Worm (Caenorhabditis elegans): ENCODE results near the gene aakb-1.

aakb-1 gene

DNA sequence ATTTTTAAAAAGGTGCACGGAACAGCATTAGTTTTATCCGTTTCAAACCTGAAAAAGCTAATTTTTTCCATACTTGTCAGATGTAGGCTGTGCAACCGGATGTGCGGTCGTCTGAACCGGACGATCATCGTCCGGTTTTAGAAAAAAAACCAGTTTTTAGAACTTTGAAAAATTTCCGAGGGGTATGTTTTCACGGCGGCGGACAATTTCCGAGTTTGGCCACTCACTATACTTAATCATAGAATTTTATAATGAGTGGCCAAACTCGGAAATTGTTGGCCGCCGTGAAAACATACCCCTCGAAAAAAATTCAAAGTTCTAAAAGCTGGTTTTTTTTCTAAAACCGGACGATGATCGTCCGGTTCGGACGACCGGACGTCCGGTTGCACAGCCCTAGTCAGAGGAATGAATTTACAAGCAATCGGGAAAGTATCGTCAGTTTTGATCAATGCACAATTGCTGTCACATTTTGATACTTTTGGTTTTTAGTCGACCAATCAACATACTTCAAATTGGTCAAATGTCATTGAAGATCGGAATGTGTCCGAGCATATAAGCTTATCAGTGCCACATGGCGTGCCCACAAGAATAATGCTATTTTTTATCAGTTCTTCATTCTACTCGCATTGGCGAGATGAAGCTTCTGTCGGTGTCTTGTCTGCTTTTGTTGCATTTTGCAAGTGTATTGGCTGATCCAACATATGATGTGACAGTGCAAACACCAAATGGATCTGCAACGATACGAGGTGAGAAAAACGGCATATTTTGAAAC lies 4.3 kb downstream of the aakb-1 start, which contains the start of gene cest-13:
TSS of gene cest-13 (plus strand) at position 562 of the 772 bp plus-strand sequence.
- no peak for TF ChIP-seq zip-11 (GFP tag; IDR thresholded peaks at IDR 0.05)
- TF ChIP-seq nhr-42 (GFP tag; IDR thresholded peaks at IDR 0.05), result no peak
- no peak for TF ChIP-seq nhr-76 (tag; optimal IDR thresholded peaks at IDR 0.05)
- no peak for TF ChIP-seq saeg-2 (GFP tag; IDR thresholded peaks at IDR 0.05)
- TF ChIP-seq daf-12 (tag; optimal IDR thresholded peaks at IDR 0.05), result no peak
- TF ChIP-seq rbr-2 (tag; optimal IDR thresholded peaks at IDR 0.05), result no peak
- TF ChIP-seq lin-1 (GFP tag; IDR thresholded peaks at IDR 0.05), result 0 out of 2 replicates have a peak, but pooled peaks have one; percentile 43
- no peak for TF ChIP-seq nhr-25 (tag; optimal IDR thresholded peaks at IDR 0.05; ENCODE audit: borderline replicate concordance, insufficient read depth)
- peak; percentile 83 for TF ChIP-seq pqm-1 (tag; optimal IDR thresholded peaks at IDR 0.05)
- no peak for TF ChIP-seq egl-43 (GFP tag; IDR thresholded peaks at IDR 0.05)
- no peak for TF ChIP-seq lin-39 (tag; optimal IDR thresholded peaks at IDR 0.05)
- no peak for TF ChIP-seq ztf-7 (tag; optimal IDR thresholded peaks at IDR 0.05)
- TF ChIP-seq unc-62 (GFP tag; optimal IDR thresholded peaks at IDR 0.05 in 1 of 2), result peak in 1 of 2 experiments; percentile 22
- no peak for TF ChIP-seq unc-62 (tag; optimal IDR thresholded peaks at IDR 0.05)
- TF ChIP-seq T26A8.4 (GFP tag; IDR thresholded peaks at IDR 0.05), result no peak
- no peak for TF ChIP-seq lim-7 (GFP tag; IDR thresholded peaks at IDR 0.05)
- TF ChIP-seq Y48G9A.11 (GFP tag; IDR thresholded peaks at IDR 0.05), result no peak
- no peak for TF ChIP-seq madf-5 (GFP tag; IDR thresholded peaks at IDR 0.05)
- no peak for TF ChIP-seq dmd-9 (GFP tag; IDR thresholded peaks at IDR 0.05)
- TF ChIP-seq ZK337.2 (GFP tag; IDR thresholded peaks at IDR 0.05), result no peak
- no peak for TF ChIP-seq T20F7.1 (GFP tag; optimal IDR thresholded peaks at IDR 0.05)
- peak; percentile 98 for TF ChIP-seq dmd-6 (GFP tag; IDR thresholded peaks at IDR 0.05)
- peak; percentile 39 for TF ChIP-seq aha-1 (tag)
- TF ChIP-seq gei-8 (GFP tag; optimal IDR thresholded peaks at IDR 0.05), result no peak
- TF ChIP-seq mdt-29 (GFP tag; IDR thresholded peaks at IDR 0.05), result no peak
- TF ChIP-seq cey-2 (tag; optimal IDR thresholded peaks at IDR 0.05; ENCODE audit: borderline replicate concordance, insufficient read depth), result no peak
- no peak for TF ChIP-seq lin-38 (GFP tag; IDR thresholded peaks at IDR 0.05)
- peak; percentile 60 for TF ChIP-seq nhr-28 (tag; optimal IDR thresholded peaks at IDR 0.05)
- TF ChIP-seq lsy-2 (tag; optimal IDR thresholded peaks at IDR 0.05), result no peak
- peak; percentile 45 for TF ChIP-seq hlh-11 (tag; optimal IDR thresholded peaks at IDR 0.05)
- TF ChIP-seq hif-1 (tag; optimal IDR thresholded peaks at IDR 0.05), result no peak
- no peak for TF ChIP-seq zfp-3 (GFP tag; conservative IDR thresholded peaks at IDR 0.05)
- no peak for TF ChIP-seq tag-97 (GFP tag; IDR thresholded peaks at IDR 0.05)
- no peak for TF ChIP-seq lir-3 (tag; optimal IDR thresholded peaks at IDR 0.05)
- peak; percentile 61 for TF ChIP-seq dve-1 (tag; optimal IDR thresholded peaks at IDR 0.05; ENCODE audit: insufficient read depth)
- no peak for TF ChIP-seq tra-1 (GFP tag; IDR thresholded peaks at IDR 0.05)
- TF ChIP-seq ceh-28 (tag; optimal IDR thresholded peaks at IDR 0.05), result no peak
- TF ChIP-seq daf-16 (GFP tag; optimal IDR thresholded peaks at IDR 0.05), result no peak
- TF ChIP-seq daf-16 (tag; optimal IDR thresholded peaks at IDR 0.05), result peak; percentile 11
- TF ChIP-seq Y5F2A.4 (GFP tag; optimal IDR thresholded peaks at IDR 0.05), result no peak
- no peak for TF ChIP-seq lin-13 (GFP tag; optimal IDR thresholded peaks at IDR 0.05)
- no peak for TF ChIP-seq snpc-4 (tag; optimal IDR thresholded peaks at IDR 0.05)
- no peak for TF ChIP-seq fos-1 (tag; optimal IDR thresholded peaks at IDR 0.05)
- TF ChIP-seq ZK546.5 (tag; optimal IDR thresholded peaks at IDR 0.05), result no peak
- 0 out of 2 replicates have a peak, but pooled peaks have one; percentile 31 for TF ChIP-seq nhr-41 (GFP tag; IDR thresholded peaks at IDR 0.05)
- TF ChIP-seq madf-9 (GFP tag; conservative IDR thresholded peaks at IDR 0.05), result no peak
- TF ChIP-seq dpl-1 (GFP tag; optimal IDR thresholded peaks at IDR 0.05), result no peak
- no peak for TF ChIP-seq D1046.2 (GFP tag; IDR thresholded peaks at IDR 0.05)
- TF ChIP-seq mep-1 (tag; optimal IDR thresholded peaks at IDR 0.05), result no peak
- no peak for TF ChIP-seq hlh-30 (tag; optimal IDR thresholded peaks at IDR 0.05; ENCODE audit: insufficient read depth)
